Worm (Caenorhabditis elegans) whole organism, L2 larva: ENCODE results near the gene C26F1.3.

Experiments used
- F13H6.1 ChIP-seq: sonication (generic microtip); optimal IDR thresholded peaks from 2 replicates; lab custom pipeline; 2016; ENCODE audit warnings: missing genetic modification characterization, missing compliant biosample characterization
- alr-1 ChIP-seq: fragments of 150-350 bp; optimal IDR thresholded peaks from 2 replicates; lab custom pipeline; 2014; ENCODE audit warnings: missing biosample characterization, missing genetic modification characterization
- aly-2 ChIP-seq: fragments of 150-350 bp; optimal IDR thresholded peaks from 2 replicates; lab custom pipeline; 2014; ENCODE audit warnings: missing biosample characterization, missing genetic modification characterization
- ama-1 ChIP-seq: fragments of 150-350 bp; optimal IDR thresholded peaks from 2 replicates; lab custom pipeline; 2018; ENCODE audit warnings: inconsistent platforms
- blmp-1 ChIP-seq: sonication (generic microtip); optimal IDR thresholded peaks from 2 replicates; lab custom pipeline; 2017; ENCODE audit warnings: missing genetic modification characterization, mild to moderate bottlenecking, missing compliant biosample characterization, antibody characterized with exemption, moderate library complexity; ENCODE audit not compliant: insufficient read depth
- ceh-82 ChIP-seq: fragments of 150-350 bp; optimal IDR thresholded peaks from 2 replicates; lab custom pipeline; 2014; ENCODE audit warnings: missing biosample characterization, missing genetic modification characterization
- crh-2 ChIP-seq: sonication (generic microtip); optimal IDR thresholded peaks from 2 replicates; lab custom pipeline; 2017; ENCODE audit warnings: missing biosample characterization, missing genetic modification characterization
- dmd-4 ChIP-seq: sonication (generic microtip); optimal IDR thresholded peaks from 2 replicates; lab custom pipeline; 2017; ENCODE audit warnings: missing biosample characterization, missing genetic modification characterization
- fos-1 ChIP-seq: fragments of 150-350 bp; optimal IDR thresholded peaks from 2 replicates; lab custom pipeline; 2014; ENCODE audit warnings: missing biosample characterization, missing genetic modification characterization
- lin-39 ChIP-seq: fragments of 150-350 bp; optimal IDR thresholded peaks from 2 replicates; lab custom pipeline; 2014; ENCODE audit warnings: missing biosample characterization, missing genetic modification reagents, missing genetic modification characterization
- mdl-1 ChIP-seq, 2 experiments: fragments of 150-350 bp in 1 of 2; sonication (generic microtip) in 1 of 2; optimal IDR thresholded peaks; 2 replicates each; lab custom pipeline; 2017; ENCODE audit warnings: missing biosample characterization in 2 of 2, missing genetic modification characterization in 2 of 2
- nhr-11 ChIP-seq: fragments of 150-350 bp; optimal IDR thresholded peaks from 2 replicates; lab custom pipeline; 2014; ENCODE audit warnings: missing biosample characterization, missing genetic modification characterization
- nhr-129 ChIP-seq: fragments of 150-350 bp; optimal IDR thresholded peaks from 2 replicates; lab custom pipeline; 2014; ENCODE audit warnings: missing biosample characterization, missing genetic modification characterization
- sma-3 ChIP-seq: sonication (generic microtip); optimal IDR thresholded peaks from 2 replicates; lab custom pipeline; 2016; ENCODE audit warnings: missing genetic modification reagents, missing genetic modification characterization, missing compliant biosample characterization
- unc-39 ChIP-seq: fragments of 150-350 bp; optimal IDR thresholded peaks from 2 replicates; lab custom pipeline; 2014; ENCODE audit warnings: missing biosample characterization, missing genetic modification characterization
- zag-1 ChIP-seq: fragments of 150-350 bp; optimal IDR thresholded peaks from 2 replicates; lab custom pipeline; 2014; ENCODE audit warnings: missing biosample characterization, missing genetic modification characterization
- ztf-11 ChIP-seq: sonication (generic microtip); optimal IDR thresholded peaks from 2 replicates; lab custom pipeline; 2017; ENCODE audit warnings: missing biosample characterization, missing genetic modification characterization

The C26F1.3 gene

DNA sequence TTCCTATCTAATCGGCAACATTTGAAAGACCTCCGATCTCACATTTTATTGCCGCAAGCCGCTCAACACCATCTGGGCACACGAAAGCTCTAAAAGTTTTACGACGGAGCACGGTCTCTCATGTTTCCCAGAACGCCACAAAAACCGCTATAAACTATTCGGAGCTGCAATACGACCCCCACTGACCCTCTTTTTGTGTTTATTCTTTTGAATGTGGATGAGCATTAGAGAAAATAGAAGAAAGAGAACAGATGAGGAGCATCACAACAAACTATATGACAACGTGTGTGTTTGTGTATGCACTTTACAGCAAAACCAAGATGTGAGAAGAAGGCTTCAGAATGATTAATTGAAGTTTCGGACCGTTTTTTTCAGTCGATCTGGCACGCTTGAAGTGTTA lies 47.0 kb downstream of the C26F1.3 start:
- no peak for TF ChIP-seq unc-39 (tag; lab: Kevin White, UChicago)
- TF ChIP-seq nhr-11 (tag; lab: Kevin White, UChicago) = no peak
- TF ChIP-seq ama-1 = no peak
- TF ChIP-seq dmd-4 (tag; lab: Kevin White, UChicago) = no peak
- no peak for TF ChIP-seq sma-3 (GFP tag; lab: Kevin White, UChicago)
- no peak for TF ChIP-seq ceh-82 (tag; lab: Kevin White, UChicago)
- TF ChIP-seq ztf-11 (tag; lab: Kevin White, UChicago) = no peak

DNA sequence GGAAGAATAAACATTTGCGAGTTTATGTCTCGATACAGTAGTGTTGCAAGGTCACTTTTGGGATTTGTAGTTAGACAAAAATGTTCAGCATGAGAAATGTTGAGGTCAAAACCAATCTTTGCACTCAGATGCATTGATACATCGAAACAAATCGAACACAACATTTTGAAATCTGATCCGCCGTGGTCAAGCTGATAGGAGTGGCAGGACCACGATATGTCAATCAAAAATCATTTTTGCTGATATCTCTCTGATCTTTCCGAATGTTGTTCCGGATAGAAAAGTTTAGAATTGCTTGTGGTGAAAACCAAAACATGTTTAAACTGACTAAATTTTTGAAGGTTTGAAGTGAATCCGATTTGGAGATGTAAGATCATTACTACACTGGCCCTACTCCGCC lies 48.7 kb downstream of the C26F1.3 start:
- TF ChIP-seq F13H6.1 (peak; percentile 4), alr-1 (tag; lab: Kevin White, UChicago) (no peak)

DNA sequence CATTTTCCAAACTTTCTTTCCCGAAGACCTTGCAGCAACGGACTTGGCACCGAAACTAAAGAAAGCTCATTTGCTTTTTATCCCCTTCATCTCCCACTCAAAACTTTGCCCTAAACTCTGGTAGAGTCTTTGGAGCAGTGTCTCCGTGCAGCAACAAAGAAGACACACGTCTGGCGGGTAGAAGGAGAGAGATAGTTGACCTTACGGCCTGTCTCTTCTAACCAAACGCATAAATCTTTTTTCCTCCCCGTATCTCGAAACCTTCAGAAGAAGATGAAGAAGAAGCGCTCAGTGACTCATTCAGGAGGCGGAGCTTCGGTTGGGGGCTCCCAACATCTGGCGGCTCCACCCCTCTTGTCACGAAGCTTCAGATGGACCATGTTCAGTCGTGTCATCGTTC lies 49.3 kb downstream of the C26F1.3 start:
- no peak for TF ChIP-seq fos-1
- TF ChIP-seq nhr-129 (tag; lab: Kevin White, UChicago) = no peak
- no peak for TF ChIP-seq mdl-1 (tag; optimal IDR thresholded peaks at IDR 0.05; lab: Kevin White, UChicago)
- no peak for TF ChIP-seq blmp-1 (tag; lab: Kevin White, UChicago)
- TF ChIP-seq lin-39 (tag; lab: Kevin White, UChicago) = no peak
- TF ChIP-seq crh-2 (tag; lab: Kevin White, UChicago) = no peak
- no peak for TF ChIP-seq F13H6.1

DNA sequence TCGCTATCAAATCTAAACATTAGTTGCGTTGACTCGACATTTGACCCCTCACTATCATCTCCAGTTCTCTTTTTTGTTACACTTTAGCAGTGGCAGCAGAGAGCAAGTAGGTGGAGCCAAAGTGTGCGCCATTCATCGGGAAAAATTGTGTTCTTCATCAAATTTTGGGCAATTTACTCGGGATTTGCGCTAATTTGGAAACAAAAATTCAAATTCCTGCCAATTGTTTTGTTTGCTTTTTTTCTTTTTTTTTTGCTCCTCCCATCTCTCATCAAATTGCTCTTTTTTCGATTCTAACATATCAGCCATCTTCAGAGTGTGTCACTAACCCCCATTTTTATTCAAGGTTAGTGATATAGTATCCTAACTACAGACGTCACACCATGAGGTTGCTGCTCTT lies 49.8 kb downstream of the C26F1.3 start, which contains the start of gene mig-6:
TSS of gene mig-6 (plus strand) at position 301 of the 400 bp plus-strand sequence.
- no peak for TF ChIP-seq aly-2 (tag; lab: Kevin White, UChicago)
- TF ChIP-seq zag-1 (tag; lab: Kevin White, UChicago) = no peak
- no peak for TF ChIP-seq lin-39 (tag; lab: Kevin White, UChicago)
- no peak for TF ChIP-seq alr-1 (tag; lab: Kevin White, UChicago)
